Worm (Caenorhabditis elegans) whole organism, young adult: ENCODE measurements around the gene dhhc-5.
A peak's percentile ranks its signal among the peaks of the same experiment; 100 is the strongest.

Experiments used
- B0261.1 ChIP-seq: sonication (generic microtip); optimal IDR thresholded peaks from 2 replicates; lab custom pipeline; 2016; ENCODE audit warnings: mild to moderate bottlenecking, missing genetic modification characterization, moderate library complexity, missing compliant biosample characterization
- B0336.3 ChIP-seq: fragments of 200-800 bp; sonication (Bioruptor generic); IDR thresholded peaks from 2 replicates; pipeline ENCODE4 v1.3.6; 2022; ENCODE audit warnings: missing genetic modification characterization, missing compliant biosample characterization
- C06A6.2 ChIP-seq: fragments of 200-800 bp; sonication (Bioruptor generic); conservative IDR thresholded peaks from 2 replicates; pipeline ENCODE4 v1.3.6; 2022; ENCODE audit warnings: missing genetic modification characterization, missing compliant biosample characterization
- Y95B8A.8 ChIP-seq: fragments of 200-800 bp; sonication (Bioruptor generic); IDR thresholded peaks from 2 replicates; pipeline ENCODE4 v1.3.6; 2022; ENCODE audit warnings: missing genetic modification reagents, missing genetic modification characterization, missing compliant biosample characterization
- ZK185.1 ChIP-seq: sonication (generic microtip); optimal IDR thresholded peaks from 2 replicates; lab custom pipeline; 2016; ENCODE audit warnings: mild to moderate bottlenecking, missing genetic modification characterization, missing compliant biosample characterization; ENCODE audit not compliant: poor library complexity, severe bottlenecking
- aptf-2 ChIP-seq: fragments of 200-800 bp; sonication (Bioruptor generic); conservative IDR thresholded peaks from 2 replicates; pipeline ENCODE4 v1.3.6; 2022; ENCODE audit warnings: missing genetic modification reagents, missing genetic modification characterization, missing compliant biosample characterization
- cebp-1 ChIP-seq, 2 experiments: fragments of 200-800 bp in 1 of 2; sonication (Bioruptor generic) in 1 of 2; sonication (generic microtip) in 1 of 2; IDR thresholded peaks in 1 of 2; optimal IDR thresholded peaks in 1 of 2; 2 replicates each; pipeline versions ENCODE4 v1.3.6 to Lab custom; 2017 to 2022; ENCODE audit warnings: missing compliant biosample characterization in 2 of 2, missing genetic modification characterization in 2 of 2, mild to moderate bottlenecking in 1 of 2, missing genetic modification reagents in 1 of 2, moderate library complexity in 1 of 2
- ceh-27 ChIP-seq: fragments of 200-800 bp; sonication (Bioruptor generic); optimal IDR thresholded peaks from 2 replicates; lab custom pipeline; 2018; ENCODE audit warnings: mild to moderate bottlenecking, missing genetic modification characterization, moderate library complexity, missing compliant biosample characterization
- chd-7 ChIP-seq: sonication (generic microtip); optimal IDR thresholded peaks from 2 replicates; lab custom pipeline; 2016; ENCODE audit warnings: mild to moderate bottlenecking, missing genetic modification characterization, moderate library complexity, missing compliant biosample characterization
- egl-18 ChIP-seq: fragments of 200-800 bp; sonication (Bioruptor generic); IDR thresholded peaks from 2 replicates; pipeline ENCODE4 v1.3.6; 2022; ENCODE audit warnings: missing genetic modification reagents, missing genetic modification characterization, missing compliant biosample characterization
- ekl-4 ChIP-seq: fragments of 200-800 bp; sonication (Bioruptor generic); IDR thresholded peaks from 2 replicates; pipeline ENCODE4 v1.3.6; 2022; ENCODE audit warnings: missing genetic modification reagents, missing genetic modification characterization, missing compliant biosample characterization
- fkh-3 ChIP-seq: sonication (generic microtip); optimal IDR thresholded peaks from 2 replicates; lab custom pipeline; 2016; ENCODE audit warnings: mild to moderate bottlenecking, missing genetic modification characterization, missing compliant biosample characterization
- him-1 ChIP-seq: sonication (generic microtip); optimal IDR thresholded peaks from 2 replicates; lab custom pipeline; 2016; ENCODE audit warnings: missing genotype, missing genetic modification reagents, missing genetic modification characterization, missing compliant biosample characterization
- hmg-1.2 ChIP-seq: fragments of 200-800 bp; sonication (Bioruptor generic); IDR thresholded peaks from 2 replicates; pipeline ENCODE4 v1.3.6; 2022; ENCODE audit warnings: missing genetic modification reagents, missing genetic modification characterization, missing compliant biosample characterization
- lin-26 ChIP-seq: fragments of 200-800 bp; sonication (Bioruptor generic); IDR thresholded peaks from 2 replicates; pipeline ENCODE4 v1.3.6; 2022; ENCODE audit warnings: missing genetic modification reagents, missing genetic modification characterization, missing compliant biosample characterization
- lin-40 ChIP-seq: sonication (generic microtip); optimal IDR thresholded peaks from 2 replicates; lab custom pipeline; 2016; ENCODE audit warnings: missing genetic modification characterization, mild to moderate bottlenecking, missing compliant biosample characterization, missing genotype, missing genetic modification reagents
- lin-54 ChIP-seq: fragments of 200-800 bp; sonication (Bioruptor generic); optimal IDR thresholded peaks from 2 replicates; lab custom pipeline; 2018; ENCODE audit warnings: mild to moderate bottlenecking, missing genetic modification characterization, missing compliant biosample characterization
- mcd-1 ChIP-seq: fragments of 200-800 bp; sonication (Bioruptor generic); IDR thresholded peaks from 2 replicates; pipeline ENCODE4 v1.3.6; 2022; ENCODE audit warnings: missing genetic modification reagents, missing genetic modification characterization, missing compliant biosample characterization
- mes-4 ChIP-seq: sonication (generic microtip); optimal IDR thresholded peaks from 2 replicates; lab custom pipeline; 2016; ENCODE audit warnings: missing genotype, missing genetic modification characterization, missing compliant biosample characterization
- mxl-1 ChIP-seq: sonication (generic microtip); optimal IDR thresholded peaks from 2 replicates; lab custom pipeline; 2016; ENCODE audit warnings: missing genetic modification characterization, missing compliant biosample characterization
- nfya-1 ChIP-seq: sonication (generic microtip); optimal IDR thresholded peaks from 2 replicates; lab custom pipeline; 2017; ENCODE audit warnings: antibody characterized with exemption, missing compliant biosample characterization, missing genetic modification characterization, borderline replicate concordance; ENCODE audit not compliant: insufficient read depth
- nfyb-1 ChIP-seq: fragments of 200-800 bp; sonication (Bioruptor generic); IDR thresholded peaks from 2 replicates; pipeline ENCODE4 v1.3.6; 2022; ENCODE audit warnings: missing genetic modification reagents, missing genetic modification characterization, missing compliant biosample characterization
- nhr-120 ChIP-seq: fragments of 200-800 bp; sonication (Bioruptor generic); IDR thresholded peaks from 2 replicates; pipeline ENCODE4 v1.3.6; 2022; ENCODE audit warnings: missing genetic modification characterization, missing compliant biosample characterization
- nhr-179 ChIP-seq: sonication (generic microtip); optimal IDR thresholded peaks from 2 replicates; lab custom pipeline; 2016; ENCODE audit warnings: mild to moderate bottlenecking, missing genetic modification characterization, missing compliant biosample characterization
- pha-4 ChIP-seq: fragments of 150-350 bp; sonication (generic microtip); optimal IDR thresholded peaks from 2 replicates; lab custom pipeline; 2014; ENCODE audit warnings: missing biosample characterization, missing genetic modification reagents, missing genetic modification characterization
- rec-8 ChIP-seq, 2 experiments: sonication (generic microtip); optimal IDR thresholded peaks; 2 replicates each; lab custom pipeline; 2016; ENCODE audit warnings: mild to moderate bottlenecking in 2 of 2, missing genetic modification characterization in 2 of 2, missing genetic modification reagents in 2 of 2, missing genotype in 2 of 2, missing biosample characterization in 1 of 2, missing compliant biosample characterization in 1 of 2, moderate library complexity in 1 of 2
- repo-1 ChIP-seq: sonication (generic microtip); optimal IDR thresholded peaks from 2 replicates; lab custom pipeline; 2017; ENCODE audit warnings: mild to moderate bottlenecking, missing genetic modification characterization, missing compliant biosample characterization
- sea-2 ChIP-seq: fragments of 200-800 bp; sonication (Bioruptor generic); IDR thresholded peaks from 2 replicates; pipeline ENCODE4 v1.3.6; 2022; ENCODE audit warnings: missing genetic modification characterization, missing compliant biosample characterization
- snpc-1.1 ChIP-seq: sonication (generic microtip); optimal IDR thresholded peaks from 2 replicates; lab custom pipeline; 2017; ENCODE audit warnings: missing genetic modification characterization, mild to moderate bottlenecking, missing compliant biosample characterization, antibody characterized with exemption, moderate library complexity, missing genotype, missing genetic modification reagents; ENCODE audit not compliant: insufficient read depth
- tbp1 ChIP-seq: fragments of 200-800 bp; sonication (Bioruptor generic); optimal IDR thresholded peaks from 2 replicates; lab custom pipeline; 2018; ENCODE audit warnings: mild to moderate bottlenecking, missing genetic modification characterization, missing compliant biosample characterization
- xnd-1 ChIP-seq: sonication (generic microtip); optimal IDR thresholded peaks from 2 replicates; lab custom pipeline; 2016; ENCODE audit warnings: missing genotype, missing genetic modification reagents, missing genetic modification characterization, missing compliant biosample characterization
- ztf-22 ChIP-seq: fragments of 200-800 bp; sonication (Bioruptor generic); optimal IDR thresholded peaks from 2 replicates; lab custom pipeline; 2018; ENCODE audit warnings: mild to moderate bottlenecking, missing genetic modification characterization, moderate library complexity, missing compliant biosample characterization
- ztf-26 ChIP-seq: sonication (generic microtip); optimal IDR thresholded peaks from 2 replicates; lab custom pipeline; 2017; ENCODE audit warnings: missing genetic modification characterization, missing compliant biosample characterization
- ztf-6 ChIP-seq: fragments of 200-800 bp; sonication (Bioruptor generic); IDR thresholded peaks from 2 replicates; pipeline ENCODE4 v1.3.6; 2022; ENCODE audit warnings: missing genetic modification reagents, missing genetic modification characterization, missing compliant biosample characterization

Gene dhhc-5

ce11 chrIII:6895166-6895565 lies 46.3 kb upstream of the dhhc-5 start (continued):
- TF ChIP-seq mcd-1 (GFP tag; lab: Robert Waterston, UW), result peak; percentile 43; the same call in 1 of the 2 replicates
- no peak for TF ChIP-seq rec-8 (tag; optimal IDR thresholded peaks at IDR 0.05; lab: Kevin White, UChicago)
- peak; percentile 52 for TF ChIP-seq chd-7 (tag; lab: Kevin White, UChicago)
- peak; percentile 75 for TF ChIP-seq B0336.3
- peak; percentile 41; the same call in 1 of the 2 replicates for TF ChIP-seq lin-26 (GFP tag; lab: Robert Waterston, UW)
- peak; percentile 31 for TF ChIP-seq ztf-26 (tag; lab: Kevin White, UChicago)
- TF ChIP-seq aptf-2 (GFP tag; lab: Robert Waterston, UW), result no peak
- 0 out of 2 replicates have a peak, but pooled peaks have one; percentile 36 for TF ChIP-seq C06A6.2 (GFP tag; lab: Robert Waterston, UW)
- peak; percentile 28 for TF ChIP-seq him-1
- TF ChIP-seq Y95B8A.8 (GFP tag; lab: Robert Waterston, UW), result no peak
- TF ChIP-seq ztf-6, result no peak
- peak; percentile 74 for TF ChIP-seq lin-40 (tag; lab: Kevin White, UChicago)
- TF ChIP-seq ZK185.1, result no peak
- no peak for TF ChIP-seq cebp-1 (GFP tag; IDR thresholded peaks at IDR 0.05; lab: Robert Waterston, UW)
- peak; percentile 74 for TF ChIP-seq cebp-1 (tag; optimal IDR thresholded peaks at IDR 0.05; lab: Kevin White, UChicago)
- TF ChIP-seq nhr-120 (GFP tag; lab: Robert Waterston, UW), result no peak
- TF ChIP-seq sea-2 (GFP tag; lab: Robert Waterston, UW), result no peak
- no peak for TF ChIP-seq xnd-1 (tag; lab: Kevin White, UChicago)
- peak; percentile 20 for TF ChIP-seq pha-4 (tag; lab: Kevin White, UChicago)
- peak; percentile 2 for TF ChIP-seq ztf-22 (GFP tag; lab: Kevin White, UChicago)
- peak; percentile 45; the same call in 1 of the 2 replicates for TF ChIP-seq nfyb-1 (GFP tag; lab: Robert Waterston, UW)
- TF ChIP-seq hmg-1.2 (GFP tag; lab: Robert Waterston, UW), result peak; percentile 73
- peak; percentile 47 for TF ChIP-seq lin-54 (GFP tag; lab: Kevin White, UChicago)
- no peak for TF ChIP-seq repo-1
- TF ChIP-seq B0261.1 (tag; lab: Kevin White, UChicago), result no peak
- TF ChIP-seq mes-4, result no peak
- no peak for TF ChIP-seq nfya-1 (tag; lab: Kevin White, UChicago)
- no peak for TF ChIP-seq egl-18 (GFP tag; lab: Robert Waterston, UW)
- no peak for TF ChIP-seq ekl-4 (GFP tag; lab: Robert Waterston, UW)
- TF ChIP-seq ceh-27 (GFP tag; lab: Kevin White, UChicago), result no peak
- TF ChIP-seq snpc-1.1 (tag; lab: Kevin White, UChicago), result no peak
- TF ChIP-seq tbp1 (GFP tag; lab: Kevin White, UChicago), result peak; percentile 54

ce11 chrIII:6891560-6891959 lies 42.7 kb upstream of the dhhc-5 start, which contains the start of gene K04C2.5:
K04C2.5 (minus strand) TSS chrIII:6891660.
- TF ChIP-seq fkh-3 (tag; lab: Kevin White, UChicago), result no peak
- TF ChIP-seq snpc-1.1 (tag; lab: Kevin White, UChicago), result no peak
- TF ChIP-seq lin-26 (GFP tag; lab: Robert Waterston, UW), result no peak
- no peak for TF ChIP-seq mxl-1
- no peak for TF ChIP-seq nhr-179 (tag; lab: Kevin White, UChicago)
- TF ChIP-seq hmg-1.2 (GFP tag; lab: Robert Waterston, UW), result no peak
